Worm (Caenorhabditis elegans) whole organism, late embryonic: ENCODE measurements around the gene cup-14.
A peak's percentile ranks its signal among the peaks of the same experiment; 100 is the strongest.

Source experiments
- C08G9.2 ChIP-seq: sonication (generic microtip); optimal IDR thresholded peaks from 2 replicates; lab custom pipeline; 2016; ENCODE audit warnings: mild to moderate bottlenecking, missing genetic modification characterization, moderate library complexity, missing compliant biosample characterization
- C38D4.7 ChIP-seq: fragments of 200-800 bp; sonication (Bioruptor generic); optimal IDR thresholded peaks from 2 replicates; lab custom pipeline; 2018; ENCODE audit warnings: mild to moderate bottlenecking, missing genetic modification characterization, moderate library complexity, missing compliant biosample characterization
- F13H6.1 ChIP-seq: sonication (generic microtip); optimal IDR thresholded peaks from 2 replicates; lab custom pipeline; 2016; ENCODE audit warnings: missing genetic modification characterization, missing compliant biosample characterization
- K02D7.2 ChIP-seq: sonication (generic microtip); optimal IDR thresholded peaks from 2 replicates; lab custom pipeline; 2017; ENCODE audit warnings: mild to moderate bottlenecking, missing genetic modification characterization, missing compliant biosample characterization
- K09A11.1 ChIP-seq: sonication (generic microtip); optimal IDR thresholded peaks from 2 replicates; lab custom pipeline; 2017; ENCODE audit warnings: antibody characterized with exemption, mild to moderate bottlenecking, missing genetic modification characterization, missing compliant biosample characterization; ENCODE audit not compliant: insufficient read depth
- ceh-24 ChIP-seq: sonication (generic microtip); optimal IDR thresholded peaks from 2 replicates; lab custom pipeline; 2016; ENCODE audit warnings: mild to moderate bottlenecking, missing genetic modification characterization, missing compliant biosample characterization
- ceh-31 ChIP-seq: sonication (generic microtip); optimal IDR thresholded peaks from 2 replicates; lab custom pipeline; 2016; ENCODE audit warnings: missing genetic modification characterization, missing compliant biosample characterization
- ceh-34 ChIP-seq: sonication (generic microtip); optimal IDR thresholded peaks from 2 replicates; lab custom pipeline; 2016; ENCODE audit warnings: mild to moderate bottlenecking, missing genetic modification characterization, missing compliant biosample characterization
- ceh-45 ChIP-seq: fragments of 200-800 bp; sonication (Bioruptor generic); IDR thresholded peaks from 2 replicates; pipeline ENCODE4 v1.3.6; 2022; ENCODE audit warnings: missing genetic modification reagents, missing genetic modification characterization, missing compliant biosample characterization
- ceh-6 ChIP-seq: fragments of 200-800 bp; sonication (Bioruptor generic); optimal IDR thresholded peaks from 2 replicates; lab custom pipeline; 2018; ENCODE audit warnings: mild to moderate bottlenecking, missing genetic modification characterization, missing compliant biosample characterization
- che-1 ChIP-seq: sonication (generic microtip); optimal IDR thresholded peaks from 2 replicates; lab custom pipeline; 2016; ENCODE audit warnings: mild to moderate bottlenecking, missing genetic modification characterization, missing compliant biosample characterization
- dve-1 ChIP-seq: sonication (generic microtip); optimal IDR thresholded peaks from 2 replicates; lab custom pipeline; 2017; ENCODE audit warnings: antibody characterized with exemption, mild to moderate bottlenecking, missing genetic modification characterization, missing compliant biosample characterization
- elt-2 ChIP-seq: sonication (generic microtip); optimal IDR thresholded peaks from 2 replicates; lab custom pipeline; 2016; ENCODE audit warnings: missing genetic modification reagents, missing genetic modification characterization, missing compliant biosample characterization
- eyg-1 ChIP-seq: sonication (generic microtip); optimal IDR thresholded peaks from 2 replicates; lab custom pipeline; 2016; ENCODE audit warnings: missing genotype, missing genetic modification characterization, missing compliant biosample characterization
- gmeb-2 ChIP-seq: sonication (generic microtip); optimal IDR thresholded peaks from 2 replicates; lab custom pipeline; 2016; ENCODE audit warnings: missing genetic modification characterization, inconsistent platforms, missing compliant biosample characterization
- hlh-13 ChIP-seq: fragments of 200-800 bp; sonication (Bioruptor generic); optimal IDR thresholded peaks from 2 replicates; lab custom pipeline; 2018; ENCODE audit warnings: mild to moderate bottlenecking, missing genetic modification characterization, missing compliant biosample characterization
- hlh-15 ChIP-seq: sonication (generic microtip); optimal IDR thresholded peaks from 2 replicates; lab custom pipeline; 2016; ENCODE audit warnings: missing genetic modification characterization, missing compliant biosample characterization
- hlh-8 ChIP-seq: sonication (generic microtip); optimal IDR thresholded peaks from 2 replicates; lab custom pipeline; 2016; ENCODE audit warnings: missing genotype, missing genetic modification characterization, missing compliant biosample characterization
- lim-6 ChIP-seq: sonication (generic microtip); optimal IDR thresholded peaks from 2 replicates; lab custom pipeline; 2016; ENCODE audit warnings: missing genetic modification characterization, missing compliant biosample characterization
- pat-9 ChIP-seq: fragments of 200-800 bp; sonication (Bioruptor generic); optimal IDR thresholded peaks from 2 replicates; lab custom pipeline; 2018; ENCODE audit warnings: mild to moderate bottlenecking, missing genetic modification characterization, moderate library complexity, missing compliant biosample characterization
- pax-1 ChIP-seq: fragments of 150-350 bp; optimal IDR thresholded peaks from 2 replicates; lab custom pipeline; 2014; ENCODE audit warnings: missing biosample characterization, missing genetic modification characterization
- pha-4 ChIP-seq: fragments of 150-350 bp; optimal IDR thresholded peaks from 2 replicates; lab custom pipeline; 2018; ENCODE audit warnings: missing biosample characterization, missing genetic modification reagents, missing genetic modification characterization
- ref-2 ChIP-seq: sonication (generic microtip); optimal IDR thresholded peaks from 2 replicates; lab custom pipeline; 2016; ENCODE audit warnings: missing genetic modification characterization, missing compliant biosample characterization
- sox-2 ChIP-seq: fragments of 200-800 bp; sonication (Bioruptor generic); IDR thresholded peaks from 2 replicates; pipeline ENCODE4 v1.3.6; 2022; ENCODE audit warnings: missing genetic modification reagents, missing genetic modification characterization, missing compliant biosample characterization
- ttx-3 ChIP-seq: sonication (generic microtip); optimal IDR thresholded peaks from 2 replicates; lab custom pipeline; 2016; ENCODE audit warnings: missing genetic modification reagents, missing genetic modification characterization, missing compliant biosample characterization
- unc-3 ChIP-seq, 2 experiments: fragments of 200-800 bp in 1 of 2; sonication (Bioruptor generic) in 1 of 2; sonication (generic microtip) in 1 of 2; conservative IDR thresholded peaks in 1 of 2; optimal IDR thresholded peaks in 1 of 2; 2 replicates each; pipeline versions ENCODE4 v1.3.6 to Lab custom; 2016 to 2022; ENCODE audit warnings: missing compliant biosample characterization in 2 of 2, missing genetic modification characterization in 2 of 2, missing genetic modification reagents in 1 of 2
- unc-42 ChIP-seq: sonication (generic microtip); optimal IDR thresholded peaks from 2 replicates; lab custom pipeline; 2016; ENCODE audit warnings: missing genotype, missing genetic modification characterization, missing compliant biosample characterization
- zip-5 ChIP-seq: sonication (generic microtip); optimal IDR thresholded peaks from 2 replicates; lab custom pipeline; 2016; ENCODE audit warnings: missing genetic modification characterization, missing compliant biosample characterization

Gene cup-14

ce11 chrII:13847366-13847765 lies 24.7 kb downstream of the cup-14 start:
- no peak for TF ChIP-seq K09A11.1
- TF ChIP-seq gmeb-2 = no peak
- no peak for TF ChIP-seq elt-2 (tag; lab: Kevin White, UChicago)
- TF ChIP-seq pat-9 (tag; lab: Kevin White, UChicago) = no peak
- TF ChIP-seq C08G9.2 = no peak
- TF ChIP-seq zip-5 (tag; lab: Kevin White, UChicago) = no peak
- TF ChIP-seq lim-6 (tag; lab: Kevin White, UChicago) = no peak
- TF ChIP-seq ceh-24 = no peak
- TF ChIP-seq unc-42 (tag; lab: Kevin White, UChicago) = no peak
- TF ChIP-seq ceh-6 (GFP tag; lab: Kevin White, UChicago) = no peak
- no peak for TF ChIP-seq pha-4
- no peak for TF ChIP-seq F13H6.1 (tag; lab: Kevin White, UChicago)
- TF ChIP-seq unc-3 (GFP tag; conservative IDR thresholded peaks at IDR 0.05; lab: Robert Waterston, UW) = no peak
- TF ChIP-seq unc-3 (tag; optimal IDR thresholded peaks at IDR 0.05; lab: Kevin White, UChicago) = no peak

- TF ChIP-seq che-1 (tag; lab: Kevin White, UChicago) (no peak), elt-2 (tag; lab: Kevin White, UChicago) (peak; percentile 4), eyg-1 (no peak)
Observed at ce11 chrII:13846018-13846417, 26.0 kb downstream of the cup-14 start.

- TF ChIP-seq ceh-34 (tag; lab: Kevin White, UChicago) (no peak), ttx-3 (tag; lab: Kevin White, UChicago) (no peak), hlh-15 (no peak), hlh-8 (no peak), che-1 (tag; lab: Kevin White, UChicago) (no peak), unc-42 (tag; lab: Kevin White, UChicago) (no peak), C08G9.2 (no peak), C38D4.7 (GFP tag; lab: Kevin White, UChicago) (no peak), eyg-1 (no peak), pat-9 (tag; lab: Kevin White, UChicago) (no peak)
Observed at ce11 chrII:13842340-13842739, 29.7 kb downstream of the cup-14 start.

- TF ChIP-seq dve-1 (tag; lab: Kevin White, UChicago) (peak; percentile 85), ceh-31 (tag; lab: Kevin White, UChicago) (no peak)
Observed at ce11 chrII:13841106-13841854, 30.8 kb downstream of the cup-14 start, which contains the start of gene F08G2.7. TSS of gene F08G2.7 (minus strand) at chrII:13841156.

ce11 chrII:13839454-13839853 lies 32.6 kb downstream of the cup-14 start:
- TF ChIP-seq pax-1 (no peak), hlh-13 (GFP tag; lab: Kevin White, UChicago) (no peak), sox-2 (GFP tag; lab: Robert Waterston, UW) (no peak), ceh-45 (no peak)

- TF ChIP-seq ceh-45 (no peak), ttx-3 (tag; lab: Kevin White, UChicago) (no peak), sox-2 (GFP tag; lab: Robert Waterston, UW) (no peak), eyg-1 (no peak), ref-2 (tag; lab: Kevin White, UChicago) (no peak), hlh-8 (no peak), pax-1 (no peak), K02D7.2 (no peak)
Observed at ce11 chrII:13838403-13838802, 33.6 kb downstream of the cup-14 start.
